Fruit fly (Drosophila melanogaster) whole organism, embryonic: Measurements from ENCODE around the gene Upf1.

Experiments used
- Abd-B ChIP-seq: fragments of 200-800 bp; sonication (Bioruptor generic); optimal IDR thresholded peaks from 2 replicates; lab custom pipeline; 2018; ENCODE audit warnings: missing biosample characterization, mild to moderate bottlenecking, missing genetic modification characterization, moderate library complexity
- Atf3 ChIP-seq: fragments of 200-800 bp; sonication (Bioruptor generic); optimal IDR thresholded peaks from 3 replicates; lab custom pipeline; 2016; ENCODE audit warnings: missing biosample characterization, missing genetic modification characterization
- B-H2 ChIP-seq: fragments of 200-800 bp; sonication (Bioruptor generic); optimal IDR thresholded peaks from 2 replicates; lab custom pipeline; 2018; ENCODE audit warnings: missing biosample characterization, mild to moderate bottlenecking, missing genetic modification characterization
- Bteb2 ChIP-seq: fragments of 200-800 bp; sonication (Bioruptor generic); optimal IDR thresholded peaks from 2 replicates; lab custom pipeline; 2016; ENCODE audit warnings: missing biosample characterization, missing genetic modification characterization
- CG10543 ChIP-seq: fragments of 200-800 bp; sonication (Bioruptor generic); optimal IDR thresholded peaks from 3 replicates; lab custom pipeline; 2017; ENCODE audit warnings: missing biosample characterization, mild to moderate bottlenecking, missing genetic modification characterization, moderate library complexity
- CG10959 ChIP-seq: fragments of 200-800 bp; sonication (Bioruptor generic); IDR thresholded peaks from 2 replicates; pipeline ENCODE4 v1.3.6; 2022; ENCODE audit warnings: missing biosample characterization, missing genetic modification characterization
- CG13624 ChIP-seq: fragments of 200-800 bp; sonication (Bioruptor generic); optimal IDR thresholded peaks from 2 replicates; lab custom pipeline; 2016; ENCODE audit warnings: missing biosample characterization, missing genetic modification characterization
- CG15269 ChIP-seq: fragments of 200-800 bp; sonication (Bioruptor generic); optimal IDR thresholded peaks from 2 replicates; lab custom pipeline; 2018; ENCODE audit warnings: missing biosample characterization, mild to moderate bottlenecking, missing genetic modification characterization, moderate library complexity
- CG15514 ChIP-seq: fragments of 200-800 bp; sonication (Bioruptor generic); optimal IDR thresholded peaks from 3 replicates; lab custom pipeline; 2017; ENCODE audit warnings: missing biosample characterization, missing genetic modification characterization, mild to moderate bottlenecking, moderate library complexity, missing genetic modification reagents
- CG17385 ChIP-seq: fragments of 200-800 bp; sonication (Bioruptor generic); optimal IDR thresholded peaks from 3 replicates; lab custom pipeline; 2018; ENCODE audit warnings: missing biosample characterization, mild to moderate bottlenecking, missing genetic modification characterization
- CG2120 ChIP-seq: fragments of 200-800 bp; sonication (Bioruptor generic); optimal IDR thresholded peaks from 3 replicates; lab custom pipeline; 2016; ENCODE audit warnings: missing biosample characterization, missing genetic modification characterization
- CG2678 ChIP-seq: fragments of 200-800 bp; sonication (Bioruptor generic); optimal IDR thresholded peaks from 3 replicates; lab custom pipeline; 2019; ENCODE audit warnings: missing biosample characterization, mild to moderate bottlenecking, missing genetic modification characterization, moderate library complexity
- CG31441 ChIP-seq: fragments of 200-800 bp; sonication (Bioruptor generic); IDR thresholded peaks from 2 replicates; pipeline ENCODE4 v1.3.6; 2022; ENCODE audit warnings: missing biosample characterization, missing genetic modification characterization
- CG3407 ChIP-seq: fragments of 200-800 bp; sonication (Bioruptor generic); optimal IDR thresholded peaks from 2 replicates; lab custom pipeline; 2018; ENCODE audit warnings: missing biosample characterization, mild to moderate bottlenecking, missing genetic modification characterization
- CG6683 ChIP-seq: fragments of 200-800 bp; sonication (Bioruptor generic); optimal IDR thresholded peaks from 2 replicates; lab custom pipeline; 2017; ENCODE audit warnings: missing biosample characterization, mild to moderate bottlenecking, missing genetic modification characterization, missing genetic modification reagents
- CG7372 ChIP-seq: fragments of 200-800 bp; sonication (Bioruptor generic); IDR thresholded peaks from 2 replicates; pipeline ENCODE4 v1.3.6; 2022; ENCODE audit warnings: missing biosample characterization, missing genetic modification characterization
- CG8359 ChIP-seq: fragments of 200-800 bp; sonication (Bioruptor generic); optimal IDR thresholded peaks from 2 replicates; lab custom pipeline; 2017; ENCODE audit warnings: missing biosample characterization, mild to moderate bottlenecking, missing genetic modification characterization, borderline replicate concordance
- CG9876 ChIP-seq: fragments of 200-800 bp; sonication (Bioruptor generic); optimal IDR thresholded peaks from 2 replicates; lab custom pipeline; 2016; ENCODE audit warnings: missing biosample characterization, missing genetic modification characterization
- Camta ChIP-seq: fragments of 200-800 bp; sonication (Bioruptor generic); optimal IDR thresholded peaks from 2 replicates; lab custom pipeline; 2016; ENCODE audit warnings: missing biosample characterization, missing genetic modification characterization
- Dfd ChIP-seq, 2 experiments: fragments of >200 bp; optimal IDR thresholded peaks; 2 replicates each; lab custom pipeline; 2017; ENCODE audit warnings: missing biosample characterization in 2 of 2, missing genetic modification characterization in 2 of 2
- Dll ChIP-seq: fragments of 200-800 bp; sonication (Bioruptor generic); IDR thresholded peaks from 4 replicates; pipeline ENCODE4 v1.3.6; 2022; ENCODE audit warnings: missing biosample characterization, missing genetic modification characterization; ENCODE audit not compliant: partially characterized antibody
- ERR ChIP-seq: fragments of 200-800 bp; sonication (Bioruptor generic); optimal IDR thresholded peaks from 2 replicates; lab custom pipeline; 2016; ENCODE audit warnings: missing biosample characterization, missing genetic modification characterization
- HLH54F ChIP-seq: fragments of 200-800 bp; sonication (Bioruptor generic); optimal IDR thresholded peaks from 3 replicates; lab custom pipeline; 2016; ENCODE audit warnings: missing biosample characterization, missing genetic modification characterization
- Hr51 ChIP-seq, 2 experiments: fragments of 200-800 bp; sonication (Bioruptor generic); optimal IDR thresholded peaks; 2 replicates in 1 of 2; 3 replicates in 1 of 2; lab custom pipeline; 2016 to 2018; ENCODE audit warnings: missing biosample characterization in 2 of 2, missing genetic modification characterization in 2 of 2, mild to moderate bottlenecking in 1 of 2, moderate library complexity in 1 of 2
- Mrtf ChIP-seq: fragments of 200-800 bp; sonication (Bioruptor generic); IDR thresholded peaks from 3 replicates; pipeline ENCODE4 v1.3.6; 2022; ENCODE audit warnings: missing biosample characterization, missing genetic modification characterization
- Neu2 ChIP-seq: fragments of 200-800 bp; sonication (Bioruptor generic); optimal IDR thresholded peaks from 3 replicates; lab custom pipeline; 2016; ENCODE audit warnings: missing biosample characterization, missing genetic modification characterization, borderline replicate concordance
- Optix ChIP-seq: fragments of 200-800 bp; sonication (Bioruptor generic); IDR thresholded peaks from 3 replicates; pipeline ENCODE4 v1.3.6; 2022; ENCODE audit warnings: missing biosample characterization, missing genetic modification characterization
- Sox102F ChIP-seq: fragments of 200-800 bp; sonication (Bioruptor generic); optimal IDR thresholded peaks from 2 replicates; lab custom pipeline; 2018; ENCODE audit warnings: missing biosample characterization, mild to moderate bottlenecking, missing genetic modification characterization, moderate library complexity
- Sry-β ChIP-seq: fragments of 200-800 bp; sonication (Bioruptor generic); optimal IDR thresholded peaks from 2 replicates; lab custom pipeline; 2018; ENCODE audit warnings: missing biosample characterization, mild to moderate bottlenecking, missing genetic modification characterization, moderate library complexity
- Tbp ChIP-seq: fragments of >200 bp; optimal IDR thresholded peaks from 2 replicates; lab custom pipeline; 2018; ENCODE audit warnings: missing biosample characterization, missing genetic modification characterization
- Usf ChIP-seq: fragments of 200-800 bp; sonication (Bioruptor generic); optimal IDR thresholded peaks from 2 replicates; lab custom pipeline; 2017; ENCODE audit warnings: missing genotype, missing biosample characterization, missing genetic modification characterization
- Vsx1 ChIP-seq: fragments of 200-800 bp; sonication (Bioruptor generic); optimal IDR thresholded peaks from 2 replicates; lab custom pipeline; 2017; ENCODE audit warnings: missing biosample characterization, mild to moderate bottlenecking, missing genetic modification characterization, missing genetic modification reagents
- Xrp1 ChIP-seq: fragments of 200-800 bp; sonication (Bioruptor generic); IDR thresholded peaks from 2 replicates; pipeline ENCODE4 v1.3.6; 2022; ENCODE audit warnings: missing biosample characterization, missing genetic modification characterization
- bcd ChIP-seq: fragments of 200-800 bp; sonication (Bioruptor generic); optimal IDR thresholded peaks from 2 replicates; lab custom pipeline; 2017; ENCODE audit warnings: missing biosample characterization, mild to moderate bottlenecking, missing genetic modification characterization
- corto ChIP-seq: fragments of 200-800 bp; sonication (Bioruptor generic); optimal IDR thresholded peaks from 2 replicates; lab custom pipeline; 2016; ENCODE audit warnings: missing biosample characterization, mild to moderate bottlenecking, missing genetic modification characterization, moderate library complexity
- croc ChIP-seq: fragments of 200-800 bp; sonication (Bioruptor generic); conservative IDR thresholded peaks from 3 replicates; pipeline ENCODE4 v1.3.6; 2022; ENCODE audit warnings: missing biosample characterization, missing genetic modification characterization
- dmrt11E ChIP-seq: fragments of 200-800 bp; sonication (Bioruptor generic); optimal IDR thresholded peaks from 3 replicates; lab custom pipeline; 2018; ENCODE audit warnings: missing biosample characterization, mild to moderate bottlenecking, missing genetic modification characterization, moderate library complexity
- ems ChIP-seq: fragments of 200-800 bp; sonication (Bioruptor generic); optimal IDR thresholded peaks from 3 replicates; lab custom pipeline; 2016; ENCODE audit warnings: missing biosample characterization, missing genetic modification characterization
- fd96Cb ChIP-seq: fragments of 200-800 bp; sonication (Bioruptor generic); optimal IDR thresholded peaks from 2 replicates; lab custom pipeline; 2018; ENCODE audit warnings: missing biosample characterization, mild to moderate bottlenecking, missing genetic modification characterization, moderate library complexity
- fu2 ChIP-seq: fragments of 200-800 bp; sonication (Bioruptor generic); optimal IDR thresholded peaks from 2 replicates; lab custom pipeline; 2016; ENCODE audit warnings: missing biosample characterization, missing genetic modification characterization
- lab ChIP-seq: fragments of 200-800 bp; sonication (Bioruptor generic); optimal IDR thresholded peaks from 3 replicates; lab custom pipeline; 2017; ENCODE audit warnings: missing biosample characterization, missing genetic modification characterization, mild to moderate bottlenecking, moderate library complexity, missing genetic modification reagents
- mld ChIP-seq: fragments of 200-800 bp; sonication (Bioruptor generic); IDR thresholded peaks from 3 replicates; pipeline ENCODE4 v1.3.6; 2022; ENCODE audit warnings: missing biosample characterization, missing genetic modification characterization; ENCODE audit not compliant: partially characterized antibody
- ro ChIP-seq: fragments of 200-800 bp; sonication (Bioruptor generic); IDR thresholded peaks from 2 replicates; pipeline ENCODE4 v1.3.6; 2022; ENCODE audit warnings: missing biosample characterization, missing genetic modification characterization
- sd ChIP-seq: fragments of 200-800 bp; sonication (Bioruptor generic); optimal IDR thresholded peaks from 3 replicates; lab custom pipeline; 2018; ENCODE audit warnings: missing biosample characterization, mild to moderate bottlenecking, missing genetic modification characterization, moderate library complexity
- slou ChIP-seq: fragments of 200-800 bp; sonication (Bioruptor generic); optimal IDR thresholded peaks from 3 replicates; lab custom pipeline; 2016; ENCODE audit warnings: missing biosample characterization, missing genetic modification characterization
- so ChIP-seq: fragments of 200-800 bp; sonication (Bioruptor generic); IDR thresholded peaks from 3 replicates; pipeline ENCODE4 v1.3.6; 2022; ENCODE audit warnings: missing biosample characterization, missing genetic modification characterization
- sob ChIP-seq: fragments of 200-800 bp; sonication (Bioruptor generic); IDR thresholded peaks from 2 replicates; pipeline ENCODE4 v1.3.6; 2022; ENCODE audit warnings: missing biosample characterization, missing genetic modification characterization
- zen ChIP-seq: fragments of 200-800 bp; sonication (Bioruptor generic); optimal IDR thresholded peaks from 3 replicates; lab custom pipeline; 2018; ENCODE audit warnings: missing biosample characterization, mild to moderate bottlenecking, missing genetic modification characterization, moderate library complexity

Upf1 gene

dm6 chrX:11857522-11858438 lies 47.4 kb downstream of the Upf1 start (continued):
- peak; percentile 11 for TF ChIP-seq Bteb2 (GFP tag; lab: Kevin White, UChicago)
- peak; percentile 58; the same call in 1 of the 3 replicates for TF ChIP-seq Optix (GFP tag; lab: Robert Waterston, UW)
- TF ChIP-seq ems: peak; percentile 40
- peak; percentile 49 for TF ChIP-seq slou (GFP tag; lab: Kevin White, UChicago)
- peak; percentile 84 for TF ChIP-seq Sox102F (GFP tag; lab: Kevin White, UChicago)
- TF ChIP-seq Neu2: no peak
- TF ChIP-seq Vsx1: peak; percentile 47
- peak; percentile 32 for TF ChIP-seq CG15514 (GFP tag; lab: Kevin White, UChicago)
- peak; percentile 69 for TF ChIP-seq Usf (GFP tag; lab: Kevin White, UChicago)
- TF ChIP-seq CG15269 (tag; lab: Kevin White, UChicago): peak; percentile 68
- peak; percentile 51 for TF ChIP-seq CG13624 (GFP tag; lab: Kevin White, UChicago)
- no peak for TF ChIP-seq fu2
- TF ChIP-seq Tbp: no peak
- TF ChIP-seq CG17385: peak; percentile 70
- TF ChIP-seq CG6683 (GFP tag; lab: Kevin White, UChicago): no peak
- peak; percentile 70; the same call in 2 of the 3 replicates for TF ChIP-seq croc (GFP tag; lab: Robert Waterston, UW)
- peak; percentile 78 for TF ChIP-seq CG7372 (GFP tag; lab: Robert Waterston, UW)
- peak; percentile 62 for TF ChIP-seq zen
- TF ChIP-seq dmrt11E (tag; lab: Kevin White, UChicago): peak; percentile 74
- peak; percentile 41 for TF ChIP-seq corto (GFP tag; lab: Kevin White, UChicago)
- peak; percentile 81 for TF ChIP-seq Camta (GFP tag; lab: Kevin White, UChicago)
- peak; percentile 70 for TF ChIP-seq lab (GFP tag; lab: Kevin White, UChicago)
- TF ChIP-seq CG31441 (GFP tag; lab: Robert Waterston, UW): peak; percentile 91
- TF ChIP-seq Dll (GFP tag; lab: Robert Waterston, UW): no peak
- peak; percentile 59 for TF ChIP-seq CG3407
- TF ChIP-seq HLH54F (GFP tag; lab: Kevin White, UChicago): peak; percentile 1
- no peak for TF ChIP-seq ro (GFP tag; lab: Robert Waterston, UW)
- peak; percentile 64 for TF ChIP-seq bcd
- TF ChIP-seq Abd-B: peak; percentile 80
- peak; percentile 79 for TF ChIP-seq Mrtf
- peak; percentile 44 for TF ChIP-seq ERR (GFP tag; lab: Kevin White, UChicago)
- no peak for TF ChIP-seq mld
- TF ChIP-seq CG9876: no peak
- TF ChIP-seq sob (GFP tag; lab: Robert Waterston, UW): peak; percentile 81
- TF ChIP-seq Xrp1 (GFP tag; lab: Robert Waterston, UW): peak; percentile 91
- peak; percentile 78 for TF ChIP-seq so
- no peak for TF ChIP-seq Sry-β (GFP tag; lab: Kevin White, UChicago)
- TF ChIP-seq Atf3 (GFP tag; lab: Kevin White, UChicago): peak; percentile 11
- no peak for TF ChIP-seq B-H2 (GFP tag; lab: Kevin White, UChicago)
- TF ChIP-seq CG10959 (GFP tag; lab: Robert Waterston, UW): peak; percentile 54; the same call in 1 of the 2 replicates
- TF ChIP-seq CG10543 (GFP tag; lab: Kevin White, UChicago): peak; percentile 18
- TF ChIP-seq CG2120 (GFP tag; lab: Kevin White, UChicago): peak; percentile 49
- TF ChIP-seq CG8359: peak; percentile 71
- TF ChIP-seq CG2678: peak; percentile 86
- no peak for TF ChIP-seq sd (tag; lab: Kevin White, UChicago)
- no peak for TF ChIP-seq Dfd (GFP tag; optimal IDR thresholded peaks at IDR 0.05; lab: Kevin White, UChicago)
- TF ChIP-seq Hr51 (GFP tag; optimal IDR thresholded peaks at IDR 0.05; lab: Kevin White, UChicago): peak in 1 of 2 experiments; percentile 81
- peak; percentile 63 for TF ChIP-seq fd96Cb
